Fruit fly (Drosophila melanogaster) Kc167 (cell line): Measurements from ENCODE around the gene CG34268.

Source experiments
- Myc ChIP-seq: fragments of >200 bp; optimal IDR thresholded peaks from 2 replicates; lab custom pipeline; 2017; ENCODE audit warnings: missing external identifiers
- Sin3A ChIP-seq: fragments of >200 bp; optimal IDR thresholded peaks from 2 replicates; lab custom pipeline; 2018; ENCODE audit warnings: missing external identifiers
- h ChIP-seq: fragments of >200 bp; optimal IDR thresholded peaks from 3 replicates; lab custom pipeline; 2018; ENCODE audit warnings: missing external identifiers
- insv ChIP-seq: fragments of >200 bp; optimal IDR thresholded peaks from 3 replicates; lab custom pipeline; 2018; ENCODE audit warnings: missing external identifiers
- psq ChIP-seq: fragments of >200 bp; optimal IDR thresholded peaks from 2 replicates; lab custom pipeline; 2017; ENCODE audit warnings: missing external identifiers
- ttk ChIP-seq: sonication (Bioruptor generic); optimal IDR thresholded peaks from 2 replicates; lab custom pipeline; 2017; ENCODE audit warnings: missing external identifiers

dm6 chr3L:471199-471598, 29.6 kb upstream of the CG34268 start:
- TF ChIP-seq ttk (no peak), psq (no peak), Myc (lab: Kevin White, UChicago) (no peak), insv (no peak), h (lab: Kevin White, UChicago) (no peak), Sin3A (lab: Kevin White, UChicago) (no peak)
